Worm (Caenorhabditis elegans): Measurements from ENCODE around the gene K12D12.5.

The K12D12.5 gene

DNA sequence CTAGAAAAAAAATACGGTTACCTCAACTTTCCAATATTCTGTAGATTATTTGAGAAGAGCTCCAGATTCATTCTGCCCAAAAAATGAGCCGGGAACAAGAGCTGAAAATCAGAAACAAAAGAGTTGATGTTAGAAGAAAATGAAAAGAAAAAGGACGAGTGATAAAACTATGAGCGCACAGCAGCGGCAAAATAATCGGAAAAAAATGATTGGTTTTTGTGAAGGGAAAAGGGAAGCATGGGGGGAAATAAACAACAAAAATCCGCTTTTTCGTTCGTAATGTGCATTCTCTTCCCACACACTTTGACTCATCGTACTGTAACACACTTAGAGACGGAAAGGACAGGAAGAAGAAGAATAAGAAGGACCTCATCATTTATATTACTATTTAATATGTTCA lies 32.5 kb downstream of the K12D12.5 start, which contains the start of gene ZK930.2:
ZK930.2 (minus strand) TSS at position 101 of the 400 bp plus-strand sequence.
- no peak for TF ChIP-seq elt-1 (tag; optimal IDR thresholded peaks at IDR 0.05; ENCODE audit: borderline replicate concordance, insufficient read depth)
- no peak for TF ChIP-seq drap-1 (GFP tag; optimal IDR thresholded peaks at IDR 0.05)
- no peak for TF ChIP-seq ces-1 (GFP tag; optimal IDR thresholded peaks at IDR 0.05)

DNA sequence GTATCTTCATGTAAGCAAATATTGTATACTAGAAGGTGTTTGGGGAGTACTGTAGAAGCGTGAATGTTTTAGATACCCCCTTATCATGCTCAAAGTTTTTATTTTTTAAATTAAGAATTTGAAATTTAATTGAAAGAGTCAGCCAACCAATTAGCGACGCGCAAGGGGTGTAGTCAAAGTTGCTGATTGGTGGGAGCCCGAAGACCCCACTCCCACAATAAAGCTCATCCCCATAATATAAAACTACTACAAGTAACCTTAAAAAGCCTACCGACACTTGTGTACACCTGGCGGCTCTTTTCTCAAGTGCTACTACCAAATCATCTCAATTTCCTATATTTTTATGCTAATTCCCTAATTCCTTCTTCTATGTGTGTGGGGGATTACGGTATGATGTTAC lies 38.9 kb downstream of the K12D12.5 start:
- TF ChIP-seq nhr-76 (tag; optimal IDR thresholded peaks at IDR 0.05) (no peak), nhr-2 (tag; optimal IDR thresholded peaks at IDR 0.05) (peak; percentile 10)

DNA sequence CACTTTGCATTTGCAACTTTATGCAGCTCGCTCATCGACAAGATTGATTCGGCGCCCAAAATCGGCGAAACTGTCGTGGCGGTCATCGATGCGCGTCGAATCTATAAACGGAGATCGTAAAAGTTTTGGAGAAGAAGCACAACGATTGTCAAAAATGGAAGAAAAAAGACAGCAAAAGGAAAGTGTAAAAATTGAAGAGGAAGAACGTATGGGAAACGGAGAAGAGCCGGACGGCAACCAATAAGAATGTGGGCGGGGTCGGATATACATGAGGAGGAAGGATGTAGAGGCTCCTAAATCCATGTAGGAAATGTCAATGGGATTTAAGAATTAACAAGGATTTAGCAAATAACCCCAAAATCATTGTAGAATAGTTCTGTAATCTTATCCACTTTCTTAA lies 40.3 kb downstream of the K12D12.5 start, which contains the start of gene vab-23:
vab-23 (minus strand) TSS at position 101 of the 400 bp plus-strand sequence.
- TF ChIP-seq nhr-237 (tag; optimal IDR thresholded peaks at IDR 0.05) (no peak), bed-3 (GFP tag; optimal IDR thresholded peaks at IDR 0.05) (no peak), mep-1 (tag; optimal IDR thresholded peaks at IDR 0.05) (no peak)

DNA sequence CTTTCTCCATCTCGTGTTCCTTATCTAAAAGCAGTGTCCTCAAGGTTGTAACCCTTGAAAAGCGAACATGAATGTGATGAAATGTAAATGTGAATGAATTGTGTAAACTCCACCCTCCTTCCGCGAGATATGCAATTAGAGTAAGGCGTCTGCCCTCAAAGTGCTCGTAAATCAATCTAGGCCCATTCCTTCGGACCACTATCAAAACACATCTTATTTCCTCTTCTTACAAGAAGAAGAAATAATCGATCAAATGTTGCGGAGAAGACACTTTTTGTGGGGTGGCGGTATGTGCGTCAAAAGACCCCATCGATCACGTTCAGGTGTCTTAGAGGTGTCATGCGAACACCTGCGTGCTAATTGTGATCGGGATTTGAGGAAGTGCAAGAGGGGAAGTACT lies 41.4 kb downstream of the K12D12.5 start:
- TF ChIP-seq nhr-2 (tag; optimal IDR thresholded peaks at IDR 0.05) (peak; percentile 79), unc-62 (GFP tag; optimal IDR thresholded peaks at IDR 0.05) (peak; percentile 96), blmp-1 (tag; optimal IDR thresholded peaks at IDR 0.05) (no peak), unc-120 (tag; optimal IDR thresholded peaks at IDR 0.05; ENCODE audit: poor library complexity, severe bottlenecking) (peak; percentile 15)

DNA sequence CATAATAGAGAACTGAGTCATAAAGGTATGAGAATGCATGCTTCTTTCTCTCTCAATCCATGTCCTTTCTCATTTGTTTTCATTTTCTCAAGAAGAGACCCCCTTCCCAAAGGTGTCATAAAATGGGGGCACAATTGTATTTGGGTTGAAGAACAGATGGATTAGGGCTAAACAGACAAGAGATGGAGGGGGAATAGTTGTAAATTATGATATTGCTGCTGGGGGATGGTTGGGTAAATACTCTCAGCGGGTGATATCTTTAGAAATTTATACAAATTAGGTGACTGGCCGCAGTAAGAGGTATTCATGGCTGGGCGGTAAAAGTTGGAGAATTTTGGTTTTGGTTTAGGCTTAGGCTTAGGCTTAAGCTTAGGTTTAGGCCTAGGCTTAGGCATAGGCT lies 44.2 kb downstream of the K12D12.5 start:
- TF ChIP-seq flh-1 (GFP tag; optimal IDR thresholded peaks at IDR 0.05) (no peak), zip-8 (tag; optimal IDR thresholded peaks at IDR 0.05) (no peak), nhr-76 (tag; optimal IDR thresholded peaks at IDR 0.05) (no peak), cnd-1 (tag; optimal IDR thresholded peaks at IDR 0.05) (peak; percentile 53)

DNA sequence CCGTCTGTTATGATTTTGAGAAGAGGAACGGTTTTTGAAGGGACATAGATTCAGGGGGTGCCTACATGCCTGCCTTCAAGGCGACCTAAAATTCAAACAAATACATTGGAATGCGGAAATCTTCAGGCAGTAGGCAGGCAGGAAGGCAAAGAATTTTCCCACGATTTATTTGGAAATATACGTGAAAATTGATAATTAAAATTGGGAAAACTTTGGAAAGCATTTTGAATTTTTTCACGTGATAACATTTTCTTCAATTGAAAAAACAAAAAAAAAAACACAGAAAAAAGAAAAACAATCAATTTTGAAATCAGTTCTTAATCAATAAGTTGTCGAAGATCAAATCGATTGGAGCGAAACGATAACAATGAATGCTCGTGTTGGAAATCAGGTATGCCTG lies 45.4 kb downstream of the K12D12.5 start, which contains the start of gene ZK930.4:
ZK930.4 (plus strand) TSS at position 301 of the 400 bp plus-strand sequence.
- TF ChIP-seq pha-4 (tag; optimal IDR thresholded peaks at IDR 0.05): no peak
- no peak for TF ChIP-seq nhr-12 (tag; optimal IDR thresholded peaks at IDR 0.05)
- no peak for TF ChIP-seq ceh-43 (GFP tag; optimal IDR thresholded peaks at IDR 0.05)
- TF ChIP-seq lsy-2 (tag; optimal IDR thresholded peaks at IDR 0.05): no peak

DNA sequence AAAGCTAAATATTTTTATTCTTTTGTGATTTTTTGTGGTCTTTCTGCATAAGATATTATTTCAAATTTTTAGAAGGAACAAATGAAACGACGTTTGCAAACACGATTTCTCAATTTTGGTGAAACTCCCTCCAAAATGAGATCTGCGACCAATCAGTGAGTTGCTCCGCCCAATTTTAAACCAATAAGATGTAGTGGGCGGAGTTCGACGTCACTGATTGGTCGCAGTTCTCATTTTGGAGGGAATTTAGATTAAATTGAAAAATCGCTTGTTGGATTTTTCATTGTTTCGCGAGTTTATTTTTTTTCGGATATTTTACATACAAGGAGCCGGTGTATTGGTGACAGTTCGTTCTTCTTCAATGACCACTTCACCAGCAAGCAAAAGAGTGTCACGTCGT lies 49.7 kb downstream of the K12D12.5 start:
- TF ChIP-seq unc-62 (GFP tag; optimal IDR thresholded peaks at IDR 0.05): no peak
- no peak for TF ChIP-seq lsy-2 (tag; optimal IDR thresholded peaks at IDR 0.05)
- TF ChIP-seq lin-13 (tag; optimal IDR thresholded peaks at IDR 0.05): no peak
- TF ChIP-seq hlh-1 (tag; optimal IDR thresholded peaks at IDR 0.05): no peak
- TF ChIP-seq sem-2 (GFP tag; optimal IDR thresholded peaks at IDR 0.05): no peak
- TF ChIP-seq nhr-76 (tag; optimal IDR thresholded peaks at IDR 0.05): no peak
- no peak for TF ChIP-seq ceh-83 (GFP tag; optimal IDR thresholded peaks at IDR 0.05)
- TF ChIP-seq nhr-2 (tag; optimal IDR thresholded peaks at IDR 0.05): no peak
- TF ChIP-seq ceh-43 (GFP tag; optimal IDR thresholded peaks at IDR 0.05): no peak
- TF ChIP-seq pha-4 (tag; optimal IDR thresholded peaks at IDR 0.05): no peak
- no peak for TF ChIP-seq mab-5 (tag; optimal IDR thresholded peaks at IDR 0.05)

All from whole organism, mixed stage, embryonic.